Fruit fly (Drosophila melanogaster): Measurements from ENCODE around the gene CG8620.

DNA sequence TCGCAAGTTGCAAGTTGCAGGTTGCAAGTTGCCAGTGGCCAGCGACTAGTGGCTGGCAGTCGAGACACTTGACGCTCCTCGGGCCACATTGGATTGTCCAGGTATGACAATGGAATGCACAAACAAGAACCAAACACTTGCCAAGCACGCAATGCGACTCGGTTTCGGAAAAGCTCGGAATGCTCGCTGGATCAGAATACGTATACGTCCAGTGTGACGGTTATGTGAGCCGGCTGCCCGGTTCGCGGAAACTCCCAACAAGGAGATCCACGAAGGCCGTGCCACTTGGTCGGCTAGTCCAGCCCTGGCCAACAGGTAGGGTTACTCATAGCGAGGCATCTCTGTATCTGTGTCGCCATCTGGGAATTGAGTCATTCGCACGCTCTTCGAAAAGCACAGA lies 21.2 kb upstream of the CG8620 start:
- TF ChIP-seq CG8478 (optimal IDR thresholded peaks at IDR 0.05): no peak
- TF ChIP-seq psq (optimal IDR thresholded peaks at IDR 0.05): no peak
- no peak for TF ChIP-seq usp (GFP tag; optimal IDR thresholded peaks at IDR 0.05)
- TF ChIP-seq pan (optimal IDR thresholded peaks at IDR 0.05): no peak
